Fruit fly (Drosophila melanogaster) whole organism, embryonic: ENCODE measurements around the gene CG42366.

Experiments
- ATbp ChIP-seq: fragments of 200-800 bp; sonication (Bioruptor generic); optimal IDR thresholded peaks from 2 replicates; lab custom pipeline; 2017; ENCODE audit warnings: missing biosample characterization, mild to moderate bottlenecking, missing genetic modification characterization, missing genetic modification reagents
- Atf6 ChIP-seq: fragments of 200-800 bp; sonication (Bioruptor generic); IDR thresholded peaks from 2 replicates; pipeline ENCODE4 v1.3.6; 2022; ENCODE audit warnings: missing biosample characterization, missing genetic modification characterization
- Bteb2 ChIP-seq: fragments of 200-800 bp; sonication (Bioruptor generic); optimal IDR thresholded peaks from 2 replicates; lab custom pipeline; 2016; ENCODE audit warnings: missing biosample characterization, missing genetic modification characterization
- CG10959 ChIP-seq: fragments of 200-800 bp; sonication (Bioruptor generic); IDR thresholded peaks from 2 replicates; pipeline ENCODE4 v1.3.6; 2022; ENCODE audit warnings: missing biosample characterization, missing genetic modification characterization
- CG11247 ChIP-seq: fragments of 200-800 bp; sonication (Bioruptor generic); IDR thresholded peaks from 2 replicates; pipeline ENCODE4 v1.3.6; 2022; ENCODE audit warnings: missing biosample characterization, missing genetic modification characterization
- CG12071 ChIP-seq: fragments of 200-800 bp; sonication (Bioruptor generic); optimal IDR thresholded peaks from 3 replicates; lab custom pipeline; 2018; ENCODE audit warnings: missing biosample characterization, mild to moderate bottlenecking, missing genetic modification characterization
- CG12942 ChIP-seq: fragments of 200-800 bp; sonication (Bioruptor generic); optimal IDR thresholded peaks from 3 replicates; lab custom pipeline; 2016; ENCODE audit warnings: missing biosample characterization, missing genetic modification characterization
- CG13424 ChIP-seq: fragments of 200-800 bp; sonication (Bioruptor generic); optimal IDR thresholded peaks from 2 replicates; lab custom pipeline; 2019; ENCODE audit warnings: missing biosample characterization, mild to moderate bottlenecking, missing genetic modification characterization, moderate library complexity
- CG13894 ChIP-seq: fragments of 200-800 bp; sonication (Bioruptor generic); optimal IDR thresholded peaks from 3 replicates; lab custom pipeline; 2018; ENCODE audit warnings: missing biosample characterization, mild to moderate bottlenecking, missing genetic modification characterization, moderate library complexity
- CG14710 ChIP-seq: fragments of 200-800 bp; sonication (Bioruptor generic); optimal IDR thresholded peaks from 3 replicates; lab custom pipeline; 2019; ENCODE audit warnings: missing biosample characterization, mild to moderate bottlenecking, missing genetic modification characterization, moderate library complexity
- CG1792 ChIP-seq: fragments of 200-800 bp; sonication (Bioruptor generic); optimal IDR thresholded peaks from 2 replicates; lab custom pipeline; 2016; ENCODE audit warnings: missing biosample characterization, missing genetic modification characterization
- CG3838 ChIP-seq: fragments of 200-800 bp; sonication (Bioruptor generic); optimal IDR thresholded peaks from 3 replicates; lab custom pipeline; 2016; ENCODE audit warnings: missing biosample characterization, missing genetic modification characterization
- CG4360 ChIP-seq: fragments of 200-800 bp; sonication (Bioruptor generic); IDR thresholded peaks from 2 replicates; pipeline ENCODE4 v1.3.6; 2022; ENCODE audit warnings: missing biosample characterization, missing genetic modification characterization
- CG4820 ChIP-seq: fragments of 200-800 bp; sonication (Bioruptor generic); optimal IDR thresholded peaks from 3 replicates; lab custom pipeline; 2016; ENCODE audit warnings: missing biosample characterization, missing genetic modification characterization
- CG8359 ChIP-seq: fragments of 200-800 bp; sonication (Bioruptor generic); optimal IDR thresholded peaks from 2 replicates; lab custom pipeline; 2017; ENCODE audit warnings: missing biosample characterization, mild to moderate bottlenecking, missing genetic modification characterization, borderline replicate concordance
- CG8765 ChIP-seq: fragments of 200-800 bp; sonication (Bioruptor generic); IDR thresholded peaks from 2 replicates; pipeline ENCODE4 v1.3.6; 2022; ENCODE audit warnings: missing biosample characterization, missing genetic modification characterization
- CG8944 ChIP-seq: fragments of 200-800 bp; sonication (Bioruptor generic); optimal IDR thresholded peaks from 3 replicates; lab custom pipeline; 2016; ENCODE audit warnings: missing biosample characterization, missing genetic modification characterization
- CG9727 ChIP-seq: fragments of 200-800 bp; sonication (Bioruptor generic); optimal IDR thresholded peaks from 3 replicates; lab custom pipeline; 2017; ENCODE audit warnings: missing biosample characterization, mild to moderate bottlenecking, missing genetic modification characterization
- HLH54F ChIP-seq: fragments of 200-800 bp; sonication (Bioruptor generic); optimal IDR thresholded peaks from 3 replicates; lab custom pipeline; 2016; ENCODE audit warnings: missing biosample characterization, missing genetic modification characterization
- Hand ChIP-seq: fragments of 200-800 bp; sonication (Bioruptor generic); optimal IDR thresholded peaks from 2 replicates; lab custom pipeline; 2017; ENCODE audit warnings: mild to moderate bottlenecking, missing biosample characterization, missing genetic modification reagents, missing genetic modification characterization
- HmgZ ChIP-seq: fragments of 200-800 bp; sonication (Bioruptor generic); optimal IDR thresholded peaks from 2 replicates; lab custom pipeline; 2018; ENCODE audit warnings: missing biosample characterization, mild to moderate bottlenecking, missing genetic modification characterization
- Hmr ChIP-seq: fragments of 200-800 bp; sonication (Bioruptor generic); optimal IDR thresholded peaks from 3 replicates; lab custom pipeline; 2017; ENCODE audit warnings: mild to moderate bottlenecking, missing biosample characterization, missing genetic modification reagents, missing genetic modification characterization
- Hr78 ChIP-seq, 2 experiments: fragments of 200-800 bp in 1 of 2; fragments of >200 bp in 1 of 2; sonication (Bioruptor generic) in 1 of 2; optimal IDR thresholded peaks; 2 replicates each; lab custom pipeline; 2017 to 2019; ENCODE audit warnings: missing biosample characterization in 2 of 2, missing genetic modification characterization in 2 of 2, mild to moderate bottlenecking in 1 of 2, moderate library complexity in 1 of 2
- MESR4 ChIP-seq: fragments of 200-800 bp; sonication (Bioruptor generic); optimal IDR thresholded peaks from 2 replicates; lab custom pipeline; 2018; ENCODE audit warnings: missing biosample characterization, mild to moderate bottlenecking, missing genetic modification characterization, moderate library complexity
- NC2α ChIP-seq: fragments of 200-800 bp; sonication (Bioruptor generic); optimal IDR thresholded peaks from 2 replicates; lab custom pipeline; 2016; ENCODE audit warnings: missing biosample characterization, missing genetic modification characterization
- Nf-YA ChIP-seq: fragments of 200-800 bp; sonication (Bioruptor generic); IDR thresholded peaks from 2 replicates; pipeline ENCODE4 v1.3.6; 2022; ENCODE audit warnings: missing biosample characterization, missing genetic modification characterization
- Ravus ChIP-seq: fragments of 200-800 bp; sonication (Bioruptor generic); IDR thresholded peaks from 2 replicates; pipeline ENCODE4 v1.3.6; 2022; ENCODE audit warnings: missing biosample characterization, missing genetic modification characterization
- Rx ChIP-seq: fragments of 200-800 bp; sonication (Bioruptor generic); IDR thresholded peaks from 2 replicates; pipeline ENCODE4 v1.3.6; 2022; ENCODE audit warnings: missing biosample characterization, missing genetic modification characterization
- Six4 ChIP-seq: fragments of 200-800 bp; sonication (Bioruptor generic); optimal IDR thresholded peaks from 2 replicates; lab custom pipeline; 2016; ENCODE audit warnings: missing biosample characterization, missing genetic modification characterization
- Tbp ChIP-seq: fragments of >200 bp; optimal IDR thresholded peaks from 2 replicates; lab custom pipeline; 2018; ENCODE audit warnings: missing biosample characterization, missing genetic modification characterization
- abd-A ChIP-seq: fragments of 200-800 bp; sonication (Bioruptor generic); optimal IDR thresholded peaks from 3 replicates; lab custom pipeline; 2019; ENCODE audit warnings: missing biosample characterization, mild to moderate bottlenecking, missing genetic modification characterization, moderate library complexity
- az2 ChIP-seq: fragments of 200-800 bp; sonication (Bioruptor generic); optimal IDR thresholded peaks from 3 replicates; lab custom pipeline; 2016; ENCODE audit warnings: missing biosample characterization, missing genetic modification characterization
- eyg ChIP-seq: fragments of 200-800 bp; sonication (Bioruptor generic); optimal IDR thresholded peaks from 3 replicates; lab custom pipeline; 2016; ENCODE audit warnings: missing biosample characterization, missing genetic modification characterization
- fd3F ChIP-seq: fragments of 200-800 bp; sonication (Bioruptor generic); optimal IDR thresholded peaks from 2 replicates; lab custom pipeline; 2018; ENCODE audit warnings: missing biosample characterization, mild to moderate bottlenecking, missing genetic modification characterization, moderate library complexity
- gfzf ChIP-seq: fragments of 200-800 bp; sonication (Bioruptor generic); optimal IDR thresholded peaks from 2 replicates; lab custom pipeline; 2016; ENCODE audit warnings: missing biosample characterization, mild to moderate bottlenecking, missing genetic modification characterization, moderate library complexity
- grau ChIP-seq: fragments of 200-800 bp; optimal IDR thresholded peaks from 3 replicates; lab custom pipeline; 2019; ENCODE audit warnings: missing biosample characterization, mild to moderate bottlenecking, missing genetic modification characterization, moderate library complexity
- h ChIP-seq: fragments of >200 bp; optimal IDR thresholded peaks from 2 replicates; lab custom pipeline; 2017
- hb ChIP-seq: fragments of 200-800 bp; sonication (Bioruptor generic); IDR thresholded peaks from 3 replicates; pipeline ENCODE4 v1.3.6; 2022; ENCODE audit warnings: missing biosample characterization, missing genetic modification characterization; ENCODE audit not compliant: partially characterized antibody
- nom ChIP-seq: fragments of 200-800 bp; sonication (Bioruptor generic); optimal IDR thresholded peaks from 2 replicates; lab custom pipeline; 2017; ENCODE audit warnings: missing biosample characterization, missing genetic modification characterization, mild to moderate bottlenecking, moderate library complexity, missing genetic modification reagents
- pnt ChIP-seq: fragments of 200-800 bp; sonication (Bioruptor generic); optimal IDR thresholded peaks from 3 replicates; lab custom pipeline; 2016; ENCODE audit warnings: missing biosample characterization, missing genetic modification characterization
- psq ChIP-seq: fragments of 200-800 bp; sonication (Bioruptor generic); optimal IDR thresholded peaks from 2 replicates; lab custom pipeline; 2017; ENCODE audit warnings: missing biosample characterization, missing genetic modification characterization
- sc ChIP-seq, 3 experiments: fragments of >200 bp in 2 of 3; fragments of 200-800 bp in 1 of 3; sonication (Bioruptor generic) in 1 of 3; optimal IDR thresholded peaks; 2 replicates in 2 of 3; 3 replicates in 1 of 3; lab custom pipeline; 2017; ENCODE audit warnings: mild to moderate bottlenecking in 1 of 3, missing biosample characterization in 1 of 3, missing genetic modification characterization in 1 of 3, missing genetic modification reagents in 1 of 3
- schlank ChIP-seq: fragments of 200-800 bp; sonication (Bioruptor generic); optimal IDR thresholded peaks from 2 replicates; lab custom pipeline; 2018; ENCODE audit warnings: missing biosample characterization, mild to moderate bottlenecking, missing genetic modification characterization
- sens ChIP-seq: fragments of 200-800 bp; sonication (Bioruptor generic); peaks from one replicate; lab custom pipeline; 2016; ENCODE audit warnings: missing biosample characterization, missing genetic modification characterization
- ssp ChIP-seq: fragments of 200-800 bp; sonication (Bioruptor generic); IDR thresholded peaks from 2 replicates; pipeline ENCODE4 v1.3.6; 2022; ENCODE audit warnings: missing biosample characterization, missing genetic modification characterization
- tgo ChIP-seq: fragments of 200-800 bp; sonication (Bioruptor generic); IDR thresholded peaks from 3 replicates; pipeline ENCODE4 v1.3.6; 2022; ENCODE audit warnings: missing biosample characterization, missing genetic modification characterization
- zfh1 ChIP-seq: fragments of 200-800 bp; sonication (Bioruptor generic); IDR thresholded peaks from 3 replicates; pipeline ENCODE4 v1.3.6; 2022; ENCODE audit warnings: missing biosample characterization, missing genetic modification characterization

CG42366 gene

DNA sequence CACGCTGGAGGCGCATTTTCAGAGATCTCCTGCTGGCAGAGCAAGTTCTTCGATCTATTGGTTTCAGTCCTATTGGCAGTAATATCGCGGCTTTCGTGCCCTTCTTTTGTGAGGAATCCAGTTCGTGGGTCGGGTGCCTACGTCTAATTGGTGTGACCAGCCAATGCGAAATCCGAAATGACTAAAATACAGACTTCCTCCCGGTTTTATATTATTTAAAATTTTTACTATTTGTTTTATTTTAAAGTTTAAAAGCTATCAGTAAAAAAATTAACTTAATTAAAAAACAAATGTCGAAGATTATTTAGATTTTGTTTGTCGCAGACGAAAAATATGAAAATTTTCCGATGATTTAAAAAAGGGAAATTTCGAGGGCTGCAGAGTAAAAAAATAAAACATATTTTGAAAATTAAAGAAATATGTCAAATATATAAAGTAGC is 38.7 kb downstream of the CG42366 start, which contains the start of gene CG5850 (continued):
- TF ChIP-seq fd3F (GFP tag; lab: Kevin White, UChicago) (no peak), CG8359 (GFP tag; lab: Kevin White, UChicago) (no peak), tgo (GFP tag; lab: Robert Waterston, UW) (no peak), MESR4 (GFP tag; lab: Kevin White, UChicago) (peak; percentile 84), CG8765 (GFP tag; lab: Robert Waterston, UW) (no peak), eyg (GFP tag; lab: Kevin White, UChicago) (no peak), CG13424 (tag; lab: Kevin White, UChicago) (peak; percentile 28)

DNA sequence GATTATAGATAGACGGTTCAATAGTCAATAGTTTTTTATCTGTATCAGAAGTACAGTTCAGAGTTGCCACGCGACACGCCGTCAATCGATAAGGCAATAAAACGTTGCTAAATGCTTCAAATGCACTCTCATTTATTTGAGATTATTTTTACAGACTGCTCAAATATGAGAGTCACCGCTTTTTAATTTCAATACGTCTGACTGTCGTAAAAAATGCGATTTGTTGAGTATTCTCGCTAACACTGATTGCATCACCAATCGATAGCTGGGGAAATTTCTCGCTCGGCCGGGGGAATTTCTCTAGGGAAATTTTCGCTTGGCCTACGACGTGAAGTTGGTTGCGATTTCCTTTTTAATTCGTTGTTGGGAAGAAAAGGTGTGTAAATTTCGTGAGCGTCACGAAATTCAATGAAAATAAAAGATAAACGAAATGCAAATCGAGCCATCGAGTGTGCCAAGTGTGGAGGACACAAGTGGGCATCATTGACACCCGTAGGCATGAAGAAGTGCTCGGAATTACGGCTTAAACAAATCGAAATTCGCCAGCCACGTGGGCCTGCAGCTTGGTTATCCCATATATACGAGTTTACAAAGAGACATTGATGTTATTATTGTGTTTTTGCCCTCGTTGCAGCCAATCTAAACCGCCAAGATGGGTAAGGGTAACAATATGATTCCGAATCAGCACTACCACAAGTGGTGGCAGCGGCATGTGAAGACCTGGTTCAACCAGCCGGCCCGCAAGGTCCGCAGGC is 42.2 kb downstream of the CG42366 start, which contains the start of the genes Dref and RpL13:
TSS of gene Dref (minus strand) at position 247 of the 755 bp plus-strand sequence.
TSS of gene RpL13 (plus strand) at position 331 of the 755 bp plus-strand sequence.
- peak; percentile 95 for TF ChIP-seq schlank (tag; lab: Kevin White, UChicago)
- TF ChIP-seq h (lab: Kevin White, UChicago): no peak
- TF ChIP-seq CG8944 (GFP tag; lab: Kevin White, UChicago): peak; percentile 51
- TF ChIP-seq Rx: peak; percentile 70
- peak; percentile 76; the same call in 2 of the 3 replicates for TF ChIP-seq hb (GFP tag; lab: Robert Waterston, UW)
- TF ChIP-seq nom (GFP tag; lab: Kevin White, UChicago): peak; percentile 92
- peak; percentile 51; the same call in 1 of the 2 replicates for TF ChIP-seq CG10959
- peak; percentile 85 for TF ChIP-seq CG13894
- TF ChIP-seq abd-A (tag; lab: Kevin White, UChicago): no peak
- TF ChIP-seq ATbp: peak; percentile 86
- peak; percentile 47 for TF ChIP-seq gfzf
- TF ChIP-seq HmgZ (tag; lab: Kevin White, UChicago): peak; percentile 93
- peak; percentile 81 for TF ChIP-seq grau (tag; lab: Kevin White, UChicago)
- peak; percentile 72 for TF ChIP-seq Nf-YA
- TF ChIP-seq CG11247 (GFP tag; lab: Robert Waterston, UW): peak; percentile 75
- TF ChIP-seq HLH54F (GFP tag; lab: Kevin White, UChicago): peak; percentile 80
- TF ChIP-seq Hand (GFP tag; lab: Kevin White, UChicago): peak; percentile 86
- peak; percentile 95 for TF ChIP-seq CG9727 (GFP tag; lab: Kevin White, UChicago)
- TF ChIP-seq Ravus (GFP tag; lab: Robert Waterston, UW): no peak
- peak; percentile 51 for TF ChIP-seq pnt (GFP tag; lab: Kevin White, UChicago)
- peak; percentile 71 for TF ChIP-seq CG3838
- TF ChIP-seq CG14710 (tag; lab: Kevin White, UChicago): peak; percentile 92
- peak; percentile 84 for TF ChIP-seq Atf6 (GFP tag; lab: Robert Waterston, UW)
- TF ChIP-seq CG4360 (GFP tag; lab: Robert Waterston, UW): 0 out of 2 replicates have a peak, but pooled peaks have one; percentile 28
- peak; percentile 54 for TF ChIP-seq CG4820
- peak; percentile 62 for TF ChIP-seq Six4
- TF ChIP-seq ssp (GFP tag; lab: Robert Waterston, UW): peak; percentile 49; the same call in 1 of the 2 replicates
- peak; percentile 66 for TF ChIP-seq az2 (GFP tag; lab: Kevin White, UChicago)
- peak; percentile 70 for TF ChIP-seq CG1792 (GFP tag; lab: Kevin White, UChicago)
- TF ChIP-seq zfh1: peak; percentile 86
- TF ChIP-seq Hr78 (GFP tag; optimal IDR thresholded peaks at IDR 0.05; lab: Kevin White, UChicago): peak in 1 of 2 experiments; percentile 47
- peak; percentile 94 for TF ChIP-seq CG12071 (GFP tag; lab: Kevin White, UChicago)
- TF ChIP-seq CG12942 (GFP tag; lab: Kevin White, UChicago): peak; percentile 69
- no peak for TF ChIP-seq Tbp
- no peak for TF ChIP-seq sc (optimal IDR thresholded peaks at IDR 0.05; lab: Kevin White, UChicago)
- TF ChIP-seq sc (GFP tag; optimal IDR thresholded peaks at IDR 0.05; lab: Kevin White, UChicago): peak; percentile 74
- peak; percentile 97 for TF ChIP-seq sens (GFP tag; lab: Kevin White, UChicago)
- TF ChIP-seq psq (GFP tag; lab: Kevin White, UChicago): peak; percentile 44
- TF ChIP-seq Hmr: peak; percentile 96
- TF ChIP-seq NC2α (GFP tag; lab: Kevin White, UChicago): peak; percentile 81
- peak; percentile 81 for TF ChIP-seq Bteb2
